Fruit fly (Drosophila melanogaster) whole organism, embryonic: ENCODE measurements around the gene CG43737.

Experiments
- Abd-B ChIP-seq: fragments of 200-800 bp; sonication (Bioruptor generic); optimal IDR thresholded peaks from 2 replicates; lab custom pipeline; 2018; ENCODE audit warnings: missing biosample characterization, mild to moderate bottlenecking, missing genetic modification characterization, moderate library complexity
- Ada2b ChIP-seq: fragments of 200-800 bp; sonication (Bioruptor generic); IDR thresholded peaks from 2 replicates; pipeline ENCODE4 v1.3.6; 2022; ENCODE audit warnings: missing biosample characterization, missing genetic modification characterization
- Antp ChIP-seq: fragments of 200-800 bp; sonication (Bioruptor generic); optimal IDR thresholded peaks from 3 replicates; lab custom pipeline; 2016; ENCODE audit warnings: missing biosample characterization, missing genetic modification characterization
- CG10431 ChIP-seq: fragments of 200-800 bp; sonication (Bioruptor generic); optimal IDR thresholded peaks from 3 replicates; lab custom pipeline; 2018; ENCODE audit warnings: missing biosample characterization, mild to moderate bottlenecking, missing genetic modification characterization
- CG11398 ChIP-seq: fragments of 200-800 bp; sonication (Bioruptor generic); optimal IDR thresholded peaks from 2 replicates; lab custom pipeline; 2016; ENCODE audit warnings: missing biosample characterization, missing genetic modification characterization
- CG12744 ChIP-seq: fragments of 200-800 bp; sonication (Bioruptor generic); optimal IDR thresholded peaks from 2 replicates; lab custom pipeline; 2016; ENCODE audit warnings: missing biosample characterization, missing genetic modification characterization
- CG15269 ChIP-seq: fragments of 200-800 bp; sonication (Bioruptor generic); optimal IDR thresholded peaks from 2 replicates; lab custom pipeline; 2018; ENCODE audit warnings: missing biosample characterization, mild to moderate bottlenecking, missing genetic modification characterization, moderate library complexity
- CG15601 ChIP-seq: fragments of 200-800 bp; sonication (Bioruptor generic); optimal IDR thresholded peaks from 3 replicates; lab custom pipeline; 2019; ENCODE audit warnings: missing biosample characterization, mild to moderate bottlenecking, missing genetic modification characterization, moderate library complexity
- CG16863 ChIP-seq: fragments of 200-800 bp; sonication (Bioruptor generic); optimal IDR thresholded peaks from 3 replicates; lab custom pipeline; 2016; ENCODE audit warnings: missing biosample characterization, missing genetic modification characterization
- CG17328 ChIP-seq: fragments of 200-800 bp; sonication (Bioruptor generic); IDR thresholded peaks from 2 replicates; pipeline ENCODE4 v1.3.6; 2022; ENCODE audit warnings: missing biosample characterization, missing genetic modification characterization
- CG17385 ChIP-seq: fragments of 200-800 bp; sonication (Bioruptor generic); optimal IDR thresholded peaks from 3 replicates; lab custom pipeline; 2018; ENCODE audit warnings: missing biosample characterization, mild to moderate bottlenecking, missing genetic modification characterization
- CG32532 ChIP-seq: fragments of 200-800 bp; sonication (Bioruptor generic); IDR thresholded peaks from 2 replicates; pipeline ENCODE4 v1.3.6; 2022; ENCODE audit warnings: missing biosample characterization, missing genetic modification characterization
- CG3281 ChIP-seq: fragments of 200-800 bp; sonication (Bioruptor generic); optimal IDR thresholded peaks from 3 replicates; lab custom pipeline; 2017; ENCODE audit warnings: missing biosample characterization, mild to moderate bottlenecking, missing genetic modification characterization
- CG4730 ChIP-seq: fragments of 200-800 bp; sonication (Bioruptor generic); IDR thresholded peaks from 2 replicates; pipeline ENCODE4 v1.3.6; 2022; ENCODE audit warnings: missing biosample characterization, missing genetic modification characterization
- CG6175 ChIP-seq: fragments of 200-800 bp; sonication (Bioruptor generic); IDR thresholded peaks from 3 replicates; pipeline ENCODE4 v1.3.6; 2022; ENCODE audit warnings: missing biosample characterization, missing genetic modification characterization
- CG7963 ChIP-seq: fragments of 200-800 bp; sonication (Bioruptor generic); IDR thresholded peaks from 3 replicates; pipeline ENCODE4 v1.3.6; 2022; ENCODE audit warnings: missing biosample characterization, missing genetic modification characterization; ENCODE audit not compliant: partially characterized antibody
- CoRest ChIP-seq: fragments of 200-800 bp; sonication (Bioruptor generic); optimal IDR thresholded peaks from 3 replicates; lab custom pipeline; 2018; ENCODE audit warnings: missing biosample characterization, mild to moderate bottlenecking, missing genetic modification characterization, moderate library complexity
- ERR ChIP-seq: fragments of 200-800 bp; sonication (Bioruptor generic); optimal IDR thresholded peaks from 2 replicates; lab custom pipeline; 2016; ENCODE audit warnings: missing biosample characterization, missing genetic modification characterization
- Eip74EF ChIP-seq, 2 experiments: fragments of 200-800 bp in 1 of 2; fragments of >200 bp in 1 of 2; sonication (Bioruptor generic) in 1 of 2; optimal IDR thresholded peaks; 2 replicates each; lab custom pipeline; 2017 to 2019; ENCODE audit warnings: missing biosample characterization in 2 of 2, missing genetic modification characterization in 2 of 2, mild to moderate bottlenecking in 1 of 2, moderate library complexity in 1 of 2
- HLH3B ChIP-seq: fragments of 200-800 bp; sonication (Bioruptor generic); IDR thresholded peaks from 2 replicates; pipeline ENCODE4 v1.3.6; 2022; ENCODE audit warnings: missing biosample characterization, missing genetic modification characterization
- HLH54F ChIP-seq: fragments of 200-800 bp; sonication (Bioruptor generic); optimal IDR thresholded peaks from 3 replicates; lab custom pipeline; 2016; ENCODE audit warnings: missing biosample characterization, missing genetic modification characterization
- HmgD ChIP-seq: fragments of 200-800 bp; sonication (Bioruptor generic); optimal IDR thresholded peaks from 3 replicates; lab custom pipeline; 2016; ENCODE audit warnings: missing biosample characterization, missing genetic modification characterization
- Mad ChIP-seq: fragments of 200-800 bp; sonication (Bioruptor generic); optimal IDR thresholded peaks from 2 replicates; lab custom pipeline; 2016; ENCODE audit warnings: missing biosample characterization, missing genetic modification characterization
- Nf-YB ChIP-seq: fragments of 200-800 bp; sonication (Bioruptor generic); optimal IDR thresholded peaks from 3 replicates; lab custom pipeline; 2019; ENCODE audit warnings: missing biosample characterization, mild to moderate bottlenecking, missing genetic modification characterization, moderate library complexity
- Nf-YC ChIP-seq: fragments of 200-800 bp; optimal IDR thresholded peaks from 3 replicates; lab custom pipeline; 2019; ENCODE audit warnings: missing biosample characterization, mild to moderate bottlenecking, missing genetic modification characterization, moderate library complexity
- Oli ChIP-seq: fragments of 200-800 bp; sonication (Bioruptor generic); optimal IDR thresholded peaks from 2 replicates; lab custom pipeline; 2018; ENCODE audit warnings: missing biosample characterization, mild to moderate bottlenecking, missing genetic modification characterization, moderate library complexity
- Sox100B ChIP-seq: fragments of 200-800 bp; sonication (Bioruptor generic); optimal IDR thresholded peaks from 3 replicates; lab custom pipeline; 2018; ENCODE audit warnings: missing biosample characterization, mild to moderate bottlenecking, missing genetic modification characterization
- Sry-β ChIP-seq: fragments of 200-800 bp; sonication (Bioruptor generic); optimal IDR thresholded peaks from 2 replicates; lab custom pipeline; 2018; ENCODE audit warnings: missing biosample characterization, mild to moderate bottlenecking, missing genetic modification characterization, moderate library complexity
- Vsx1 ChIP-seq: fragments of 200-800 bp; sonication (Bioruptor generic); optimal IDR thresholded peaks from 2 replicates; lab custom pipeline; 2017; ENCODE audit warnings: missing biosample characterization, mild to moderate bottlenecking, missing genetic modification characterization, missing genetic modification reagents
- abd-A ChIP-seq: fragments of 200-800 bp; sonication (Bioruptor generic); optimal IDR thresholded peaks from 3 replicates; lab custom pipeline; 2019; ENCODE audit warnings: missing biosample characterization, mild to moderate bottlenecking, missing genetic modification characterization, moderate library complexity
- caup ChIP-seq: fragments of 200-800 bp; sonication (Bioruptor generic); optimal IDR thresholded peaks from 3 replicates; lab custom pipeline; 2017; ENCODE audit warnings: missing biosample characterization, mild to moderate bottlenecking, missing genetic modification characterization, moderate library complexity; ENCODE audit not compliant: severe bottlenecking
- chif ChIP-seq, 2 experiments: fragments of 200-800 bp; sonication (Bioruptor generic); optimal IDR thresholded peaks; 3 replicates each; lab custom pipeline; 2016; ENCODE audit warnings: missing biosample characterization in 2 of 2, missing genetic modification characterization in 2 of 2
- corto ChIP-seq: fragments of 200-800 bp; sonication (Bioruptor generic); optimal IDR thresholded peaks from 2 replicates; lab custom pipeline; 2016; ENCODE audit warnings: missing biosample characterization, mild to moderate bottlenecking, missing genetic modification characterization, moderate library complexity
- crp ChIP-seq, 2 experiments: fragments of 200-800 bp; sonication (Bioruptor generic); optimal IDR thresholded peaks; 2 replicates in 1 of 2; 3 replicates in 1 of 2; lab custom pipeline; 2017; ENCODE audit warnings: missing biosample characterization in 2 of 2, missing genetic modification characterization in 2 of 2, mild to moderate bottlenecking in 1 of 2, moderate library complexity in 1 of 2
- dm ChIP-seq: fragments of 200-800 bp; sonication (Bioruptor generic); optimal IDR thresholded peaks from 3 replicates; lab custom pipeline; 2016; ENCODE audit warnings: missing biosample characterization, missing genetic modification characterization
- gcm ChIP-seq: fragments of 200-800 bp; sonication (Bioruptor generic); optimal IDR thresholded peaks from 2 replicates; lab custom pipeline; 2019; ENCODE audit warnings: missing biosample characterization, mild to moderate bottlenecking, missing genetic modification characterization, moderate library complexity
- gsb-n ChIP-seq: fragments of 200-800 bp; sonication (Bioruptor generic); optimal IDR thresholded peaks from 3 replicates; lab custom pipeline; 2018; ENCODE audit warnings: missing biosample characterization, mild to moderate bottlenecking, missing genetic modification characterization
- hkb ChIP-seq, 2 experiments: fragments of 200-800 bp in 1 of 2; fragments of >200 bp in 1 of 2; sonication (Bioruptor generic) in 1 of 2; IDR thresholded peaks in 1 of 2; optimal IDR thresholded peaks in 1 of 2; 2 replicates each; pipeline versions ENCODE4 v1.3.6 to Lab custom; 2017 to 2022; ENCODE audit warnings: missing biosample characterization in 1 of 2, missing genetic modification characterization in 1 of 2
- ind ChIP-seq: fragments of 200-800 bp; sonication (Bioruptor generic); optimal IDR thresholded peaks from 3 replicates; lab custom pipeline; 2016; ENCODE audit warnings: missing biosample characterization, missing genetic modification characterization
- ken ChIP-seq: fragments of 200-800 bp; sonication (Bioruptor generic); IDR thresholded peaks from 3 replicates; pipeline ENCODE4 v1.3.6; 2022; ENCODE audit warnings: missing biosample characterization, missing genetic modification characterization
- lbe ChIP-seq: fragments of 200-800 bp; sonication (Bioruptor generic); optimal IDR thresholded peaks from 2 replicates; lab custom pipeline; 2016; ENCODE audit warnings: missing biosample characterization, mild to moderate bottlenecking, missing genetic modification characterization
- maf-S ChIP-seq: fragments of 200-800 bp; sonication (Bioruptor generic); optimal IDR thresholded peaks from 2 replicates; lab custom pipeline; 2016; ENCODE audit warnings: missing biosample characterization, missing genetic modification characterization
- scrt ChIP-seq: fragments of 200-800 bp; sonication (Bioruptor generic); optimal IDR thresholded peaks from 2 replicates; lab custom pipeline; 2018; ENCODE audit warnings: missing biosample characterization, mild to moderate bottlenecking, missing genetic modification characterization, moderate library complexity
- sd ChIP-seq: fragments of 200-800 bp; sonication (Bioruptor generic); optimal IDR thresholded peaks from 3 replicates; lab custom pipeline; 2018; ENCODE audit warnings: missing biosample characterization, mild to moderate bottlenecking, missing genetic modification characterization, moderate library complexity
- slbo ChIP-seq: fragments of 200-800 bp; sonication (Bioruptor generic); IDR thresholded peaks from 2 replicates; pipeline ENCODE4 v1.3.6; 2022; ENCODE audit warnings: missing biosample characterization, missing genetic modification characterization
- vvl ChIP-seq: fragments of 200-800 bp; sonication (Bioruptor generic); IDR thresholded peaks from 2 replicates; pipeline ENCODE4 v1.3.6; 2022; ENCODE audit warnings: missing biosample characterization, missing genetic modification characterization

The CG43737 gene

DNA sequence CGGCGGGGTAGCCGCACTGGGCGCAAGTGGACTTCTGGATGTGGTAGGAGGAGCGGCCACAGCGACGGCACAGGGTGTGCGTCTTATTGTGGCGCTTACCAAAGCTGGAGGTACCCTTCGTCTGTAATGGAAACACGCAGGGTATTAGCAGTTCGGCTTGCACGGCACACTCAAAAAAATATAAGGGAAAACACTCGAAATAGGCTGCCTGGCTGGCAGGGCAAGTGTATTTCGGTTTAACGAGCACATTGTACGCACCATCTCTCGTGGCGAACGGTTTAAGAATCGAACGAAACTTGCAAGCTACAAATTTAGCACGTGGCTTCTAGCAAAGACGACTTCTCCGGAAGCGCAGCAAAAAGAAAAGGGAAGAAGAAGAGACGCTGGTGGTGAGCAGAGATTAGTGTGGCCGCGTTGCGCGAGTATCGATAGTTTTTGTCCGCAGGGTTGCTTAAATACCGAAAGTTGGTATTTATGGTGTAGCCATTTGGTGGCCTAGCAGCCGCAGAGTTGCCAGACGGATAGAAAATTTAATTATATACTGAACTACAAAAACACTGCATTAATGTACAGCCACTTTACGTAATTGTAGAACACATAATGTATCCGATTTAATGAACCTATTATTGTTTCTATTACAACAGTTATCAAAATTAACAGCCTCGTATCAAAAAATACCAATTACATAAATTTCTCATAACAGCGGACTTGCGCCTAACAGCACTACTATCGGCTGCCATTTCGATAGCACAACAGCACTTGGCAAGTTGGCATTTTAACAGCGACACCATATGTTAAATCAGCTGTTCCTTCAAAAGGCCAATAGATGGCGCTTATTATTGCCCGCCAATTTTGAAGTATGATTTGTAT is 36.0 kb upstream of the CG43737 start, which contains the start of gene RpL37-1 (continued):
- TF ChIP-seq CG16863 (GFP tag; lab: Kevin White, UChicago): peak; percentile 50
- TF ChIP-seq gcm: peak; percentile 29
- peak; percentile 69 for TF ChIP-seq CG32532 (GFP tag; lab: Robert Waterston, UW)
- peak; percentile 78 for TF ChIP-seq vvl
- peak; percentile 58 to 94 for TF ChIP-seq crp (GFP tag; optimal IDR thresholded peaks at IDR 0.05; lab: Kevin White, UChicago)
- TF ChIP-seq caup (GFP tag; lab: Kevin White, UChicago): peak; percentile 79
- TF ChIP-seq Sox100B: peak; percentile 34
- peak; percentile 43; the same call in 1 of the 2 replicates for TF ChIP-seq CG4730 (GFP tag; lab: Robert Waterston, UW)
- peak; percentile 32 for TF ChIP-seq Nf-YC (tag; lab: Kevin White, UChicago)
- peak; percentile 78 for TF ChIP-seq CG10431
- peak; percentile 31 for TF ChIP-seq gsb-n (tag; lab: Kevin White, UChicago)
- peak; percentile 95 for TF ChIP-seq CG17385 (GFP tag; lab: Kevin White, UChicago)
- TF ChIP-seq CG15269 (tag; lab: Kevin White, UChicago): peak; percentile 51
- TF ChIP-seq CG12744 (GFP tag; lab: Kevin White, UChicago): peak; percentile 46
- peak; percentile 16; the same call in 2 of the 3 replicates for TF ChIP-seq CG7963
- TF ChIP-seq Sry-β (GFP tag; lab: Kevin White, UChicago): peak; percentile 18
- TF ChIP-seq chif (GFP tag; optimal IDR thresholded peaks at IDR 0.05; lab: Kevin White, UChicago): peak; percentile 14 to 44
- peak; percentile 64 for TF ChIP-seq slbo (GFP tag; lab: Robert Waterston, UW)
- TF ChIP-seq CG15601 (tag; lab: Kevin White, UChicago): peak; percentile 34
- no peak for TF ChIP-seq Ada2b (GFP tag; lab: Robert Waterston, UW)
- TF ChIP-seq Vsx1 (GFP tag; lab: Kevin White, UChicago): peak; percentile 56
- peak; percentile 7 for TF ChIP-seq Abd-B (GFP tag; lab: Kevin White, UChicago)
- TF ChIP-seq ken (GFP tag; lab: Robert Waterston, UW): peak; percentile 62; the same call in 1 of the 3 replicates
- TF ChIP-seq scrt (GFP tag; lab: Kevin White, UChicago): peak; percentile 70
- TF ChIP-seq HLH54F (GFP tag; lab: Kevin White, UChicago): peak; percentile 60
- 0 out of 2 replicates have a peak, but pooled peaks have one; percentile 48 for TF ChIP-seq HLH3B (GFP tag; lab: Robert Waterston, UW)
- TF ChIP-seq hkb (optimal IDR thresholded peaks at IDR 0.05; lab: Kevin White, UChicago): peak; percentile 50
- peak; percentile 72 for TF ChIP-seq hkb (GFP tag; IDR thresholded peaks at IDR 0.05; lab: Robert Waterston, UW)
- peak; percentile 51 for TF ChIP-seq CoRest (tag; lab: Kevin White, UChicago)
- TF ChIP-seq CG3281: peak; percentile 78
- peak; percentile 64 for TF ChIP-seq maf-S (GFP tag; lab: Kevin White, UChicago)
- no peak for TF ChIP-seq sd (tag; lab: Kevin White, UChicago)
- peak; percentile 58; the same call in 1 of the 3 replicates for TF ChIP-seq CG6175 (GFP tag; lab: Robert Waterston, UW)
- peak; percentile 68 for TF ChIP-seq HmgD (GFP tag; lab: Kevin White, UChicago)
- no peak for TF ChIP-seq Nf-YB (GFP tag; lab: Kevin White, UChicago)
- peak; percentile 42 for TF ChIP-seq ind (GFP tag; lab: Kevin White, UChicago)
- no peak for TF ChIP-seq Oli (tag; lab: Kevin White, UChicago)
- TF ChIP-seq CG11398 (GFP tag; lab: Kevin White, UChicago): peak; percentile 68
- TF ChIP-seq Mad (GFP tag; lab: Kevin White, UChicago): peak; percentile 82
- TF ChIP-seq ERR (GFP tag; lab: Kevin White, UChicago): peak; percentile 42
- TF ChIP-seq dm (GFP tag; lab: Kevin White, UChicago): peak; percentile 95
- TF ChIP-seq Antp (GFP tag; lab: Kevin White, UChicago): peak; percentile 64
- TF ChIP-seq corto (GFP tag; lab: Kevin White, UChicago): no peak
- peak; percentile 72 for TF ChIP-seq CG17328
- no peak for TF ChIP-seq abd-A (tag; lab: Kevin White, UChicago)
- TF ChIP-seq lbe: no peak
- TF ChIP-seq Eip74EF (GFP tag; optimal IDR thresholded peaks at IDR 0.05; lab: Kevin White, UChicago): peak in 1 of 2 experiments; percentile 29
